Worm (Caenorhabditis elegans): ENCODE data around the gene daf-3.

The daf-3 gene

DNA sequence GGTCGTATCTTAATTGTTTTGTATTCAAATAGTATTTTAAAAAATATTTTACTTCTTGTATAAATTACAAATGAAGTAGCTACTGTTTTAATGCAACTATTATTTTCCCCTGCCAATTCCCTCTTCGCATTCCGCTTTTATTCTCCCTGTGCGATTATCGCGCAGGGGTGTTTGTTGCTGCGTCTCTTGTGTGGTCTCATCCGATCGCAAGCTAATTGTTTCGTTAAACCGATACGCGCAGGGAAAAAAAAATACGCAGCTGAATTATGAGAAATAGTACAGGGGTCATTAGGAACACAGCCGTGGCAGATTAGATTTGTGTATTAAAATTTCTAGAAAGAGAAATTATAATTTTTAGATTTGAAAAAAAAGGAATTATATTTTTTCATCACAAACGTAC is 18.8 kb downstream of the daf-3 start (continued):
- TF ChIP-seq attf-6 (GFP tag; IDR thresholded peaks at IDR 0.05) (no peak), tbx-9 (tag; optimal IDR thresholded peaks at IDR 0.05; ENCODE audit: borderline replicate concordance) (no peak), him-1 (tag; optimal IDR thresholded peaks at IDR 0.05) (no peak), akir-1 (GFP tag; optimal IDR thresholded peaks at IDR 0.05) (peak; percentile 81), ztf-18 (tag; optimal IDR thresholded peaks at IDR 0.05) (peak; percentile 71), lin-26 (GFP tag; IDR thresholded peaks at IDR 0.05) (peak; percentile 88), ztf-6 (GFP tag; IDR thresholded peaks at IDR 0.05) (peak; percentile 94), dox-1 (GFP tag; IDR thresholded peaks at IDR 0.05) (peak; percentile 99), attf-3 (GFP tag; conservative IDR thresholded peaks at IDR 0.05) (peak; percentile 65), die-1 (tag; optimal IDR thresholded peaks at IDR 0.05) (peak; percentile 59), madf-6 (GFP tag; IDR thresholded peaks at IDR 0.05) (peak; percentile 39; the same call in 1 of the 2 replicates), zfh-2 (GFP tag; conservative IDR thresholded peaks at IDR 0.05) (no peak), nhr-27 (tag; optimal IDR thresholded peaks at IDR 0.05) (peak; percentile 88), snpc-4 (GFP tag; optimal IDR thresholded peaks at IDR 0.05) (peak; percentile 60), snpc-4 (tag; optimal IDR thresholded peaks at IDR 0.05) (peak; percentile 78 to 90 (median 84)), xnd-1 (tag; optimal IDR thresholded peaks at IDR 0.05) (no peak), cebp-2 (GFP tag; IDR thresholded peaks at IDR 0.05) (peak; percentile 99), mcd-1 (GFP tag; IDR thresholded peaks at IDR 0.05) (peak; percentile 92), egrh-3 (GFP tag; IDR thresholded peaks at IDR 0.05) (peak; percentile 55), ztf-25 (GFP tag; IDR thresholded peaks at IDR 0.05) (no peak), ztf-3 (GFP tag; optimal IDR thresholded peaks at IDR 0.05) (peak; percentile 95), aptf-3 (GFP tag; IDR thresholded peaks at IDR 0.05) (no peak), Y53F4B.3 (GFP tag; IDR thresholded peaks at IDR 0.05) (no peak), mes-4 (tag; optimal IDR thresholded peaks at IDR 0.05) (no peak), D2030.7 (GFP tag; IDR thresholded peaks at IDR 0.05) (no peak; the same call in 1 of the 2 replicates), repo-1 (tag; optimal IDR thresholded peaks at IDR 0.05) (peak; percentile 98), unc-130 (GFP tag; optimal IDR thresholded peaks at IDR 0.05) (no peak), ceh-27 (GFP tag; optimal IDR thresholded peaks at IDR 0.05) (peak; percentile 98), Y79H2A.3 (GFP tag; conservative IDR thresholded peaks at IDR 0.05) (no peak), sdz-38 (tag; optimal IDR thresholded peaks at IDR 0.05) (no peak), lin-54 (GFP tag; optimal IDR thresholded peaks at IDR 0.05) (peak; percentile 92), bed-1 (GFP tag; IDR thresholded peaks at IDR 0.05) (0 out of 2 replicates have a peak, but pooled peaks have one; percentile 82)

DNA sequence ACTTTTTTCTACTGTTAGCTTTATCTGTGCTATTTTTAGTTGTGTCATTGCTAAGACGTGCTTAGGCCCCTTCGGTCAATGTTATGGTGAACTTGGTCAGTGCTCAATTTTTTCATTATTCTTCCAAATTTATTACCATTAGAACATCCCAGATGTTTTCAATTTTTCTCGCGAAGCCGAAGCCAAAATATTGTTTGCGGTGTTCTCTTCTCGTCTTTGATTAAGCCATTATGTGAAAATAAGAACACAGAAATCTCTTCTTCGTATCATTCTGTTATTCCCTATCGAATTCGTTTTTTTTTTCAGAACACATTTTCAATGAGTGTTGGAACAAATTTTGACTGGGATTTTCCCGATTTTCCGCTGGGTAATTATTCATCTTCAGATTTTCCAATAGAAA is 22.8 kb downstream of the daf-3 start, which contains the start of gene gtr-1:
Gene gtr-1 (plus strand): TSS at position 301 of the 400 bp plus-strand sequence.
- TF ChIP-seq ama-1 (optimal IDR thresholded peaks at IDR 0.05) = no peak
- no peak for TF ChIP-seq ama-1 (GFP tag; optimal IDR thresholded peaks at IDR 0.05)
- no peak for TF ChIP-seq madf-10 (tag; optimal IDR thresholded peaks at IDR 0.05)

DNA sequence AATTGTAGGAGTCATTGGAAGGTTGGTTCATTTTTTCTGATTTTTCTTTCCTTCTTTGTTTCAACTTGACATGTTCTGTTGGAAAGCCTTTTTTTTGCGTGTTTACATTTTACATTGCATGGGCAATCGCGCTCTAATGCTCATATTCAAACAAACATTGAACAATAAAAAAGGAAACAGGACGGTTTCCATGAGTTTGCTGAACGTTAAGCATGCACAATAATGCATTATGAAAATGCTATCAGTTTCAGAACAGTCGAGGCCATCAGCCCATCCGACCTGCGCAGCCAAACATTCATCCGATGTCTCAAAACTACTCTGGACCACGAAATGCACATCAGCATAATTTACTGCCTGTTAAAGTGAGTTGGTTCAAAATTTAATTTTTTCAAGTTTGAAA is 34.7 kb downstream of the daf-3 start:
- no peak for TF ChIP-seq aptf-3 (GFP tag; IDR thresholded peaks at IDR 0.05)
- TF ChIP-seq mxl-1 (tag; optimal IDR thresholded peaks at IDR 0.05) = no peak
- no peak for TF ChIP-seq ceh-79 (tag; optimal IDR thresholded peaks at IDR 0.05)
- no peak for TF ChIP-seq ekl-4 (GFP tag; IDR thresholded peaks at IDR 0.05)
